Worm (Caenorhabditis elegans): ENCODE results near the gene msp-53.

- peak; percentile 52 for TF ChIP-seq med-1 (GFP tag; optimal IDR thresholded peaks at IDR 0.05; ENCODE audit: insufficient read depth)
- TF ChIP-seq flt-1 (GFP tag; IDR thresholded peaks at IDR 0.05) = peak; percentile 85
- no peak; the same call in none of the 2 replicates for TF ChIP-seq T22C8.4 (GFP tag; IDR thresholded peaks at IDR 0.05)
Observed at ce11 chrIV:5038744-5039143, 26.1 kb downstream of the msp-53 start.

Data from whole organism, midembryonic.